Worm (Caenorhabditis elegans) whole organism, L2 larva: ENCODE results near the gene Y43F8B.10.
A peak's percentile ranks its signal among the peaks of the same experiment; 100 is the strongest.
"Not testable (repeated sequence)": the region's sequence is repeated elsewhere in the genome, so short reads cannot be mapped to it uniquely, and the experiment has no call there.

ENCODE experiments used
- elt-1 ChIP-seq: fragments of 150-350 bp; optimal IDR thresholded peaks from 2 replicates; lab custom pipeline; 2014; ENCODE audit warnings: missing biosample characterization, missing genetic modification characterization
- fos-1 ChIP-seq: fragments of 150-350 bp; optimal IDR thresholded peaks from 2 replicates; lab custom pipeline; 2014; ENCODE audit warnings: missing biosample characterization, missing genetic modification characterization
- nhr-12 ChIP-seq: fragments of 150-350 bp; optimal IDR thresholded peaks from 2 replicates; lab custom pipeline; 2014; ENCODE audit warnings: missing biosample characterization, missing genetic modification characterization

ce11 chrV:19459501-19459900, 14.8 kb upstream of the Y43F8B.10 start:
- not testable (repeated sequence) for TF ChIP-seq elt-1, nhr-12 (tag; lab: Kevin White, UChicago)
- peak; percentile 18 for TF ChIP-seq fos-1 (tag; lab: Kevin White, UChicago)
